Fruit fly (Drosophila melanogaster): ENCODE data around the gene CG17036.
A peak's percentile ranks its signal among the peaks of the same experiment; 100 is the strongest.

Gene CG17036

dm6 chr2L:12700381-12700963 lies at the start of gene CG17036 (continued):
- TF ChIP-seq CG11762 (GFP tag; optimal IDR thresholded peaks at IDR 0.05; ENCODE audit: insufficient read depth) (no peak), CG6792 (GFP tag; optimal IDR thresholded peaks at IDR 0.05) (peak; percentile 10), Hr4 (GFP tag; optimal IDR thresholded peaks at IDR 0.05) (no peak)

dm6 chr2L:12750060-12750459 lies 49.5 kb upstream of the CG17036 start:
- TF ChIP-seq cyc (GFP tag; optimal IDR thresholded peaks at IDR 0.05): no peak

dm6 chr2L:12721794-12722315 lies 21.3 kb upstream of the CG17036 start, which contains the start of gene Pih1D1:
Gene Pih1D1 (minus strand): TSS chr2L:12721843.
- TF ChIP-seq CG6163 (GFP tag; IDR thresholded peaks at IDR 0.05) (peak; percentile 96), CG11294 (GFP tag; IDR thresholded peaks at IDR 0.05) (peak; percentile 97), CG8319 (GFP tag; optimal IDR thresholded peaks at IDR 0.05) (peak; percentile 94), eg (GFP tag; IDR thresholded peaks at IDR 0.05) (peak; percentile 96), CG8632 (GFP tag; optimal IDR thresholded peaks at IDR 0.05) (peak; percentile 91), CG10631 (GFP tag; optimal IDR thresholded peaks at IDR 0.05) (peak; percentile 97), CG6808 (GFP tag; optimal IDR thresholded peaks at IDR 0.05) (peak; percentile 92), pdm3 (GFP tag; optimal IDR thresholded peaks at IDR 0.05) (peak; percentile 96), CG10669 (GFP tag; optimal IDR thresholded peaks at IDR 0.05) (peak; percentile 95), esn (GFP tag; optimal IDR thresholded peaks at IDR 0.05) (peak; percentile 96), Smox (GFP tag; optimal IDR thresholded peaks at IDR 0.05) (peak; percentile 94), CG15336 (GFP tag; IDR thresholded peaks at IDR 0.05) (peak; percentile 94), Blimp-1 (GFP tag; optimal IDR thresholded peaks at IDR 0.05) (peak; percentile 88), Eip75B (GFP tag; optimal IDR thresholded peaks at IDR 0.05) (peak; percentile 94), svp (GFP tag) (peak; percentile 97), fd85E (GFP tag; optimal IDR thresholded peaks at IDR 0.05) (peak; percentile 71), Hr4 (GFP tag; optimal IDR thresholded peaks at IDR 0.05) (peak; percentile 97), CG6276 (GFP tag; optimal IDR thresholded peaks at IDR 0.05) (peak; percentile 94), CG16779 (tag; optimal IDR thresholded peaks at IDR 0.05) (peak; percentile 86), achi (GFP tag; optimal IDR thresholded peaks at IDR 0.05) (peak; percentile 94), cyc (GFP tag; optimal IDR thresholded peaks at IDR 0.05) (peak; percentile 94), Lpt (GFP tag; optimal IDR thresholded peaks at IDR 0.05) (peak; percentile 93), Sox14 (GFP tag; optimal IDR thresholded peaks at IDR 0.05) (peak; percentile 95), CG9139 (GFP tag; optimal IDR thresholded peaks at IDR 0.05) (peak; percentile 78), CG8119 (GFP tag; IDR thresholded peaks at IDR 0.05) (peak; percentile 97), spab (GFP tag; optimal IDR thresholded peaks at IDR 0.05) (peak; percentile 89), Ets96B (tag; optimal IDR thresholded peaks at IDR 0.05) (peak; percentile 94), Ets21C (GFP tag; optimal IDR thresholded peaks at IDR 0.05) (peak; percentile 95), ss (GFP tag; optimal IDR thresholded peaks at IDR 0.05) (peak; percentile 75 to 93), salr (GFP tag; optimal IDR thresholded peaks at IDR 0.05) (peak; percentile 86 to 97), Eip93F (GFP tag; optimal IDR thresholded peaks at IDR 0.05) (peak; percentile 74), Hr39 (GFP tag; optimal IDR thresholded peaks at IDR 0.05) (peak; percentile 97), OdsH (GFP tag; optimal IDR thresholded peaks at IDR 0.05) (peak; percentile 97), CG3919 (GFP tag; optimal IDR thresholded peaks at IDR 0.05) (peak; percentile 96), Met (GFP tag; optimal IDR thresholded peaks at IDR 0.05) (peak; percentile 95), CG31627 (GFP tag; optimal IDR thresholded peaks at IDR 0.05) (peak; percentile 97), Eip78C (GFP tag) (peak; percentile 99), acj6 (GFP tag; optimal IDR thresholded peaks at IDR 0.05) (peak; percentile 97), topi (GFP tag; optimal IDR thresholded peaks at IDR 0.05) (peak; percentile 95), CG11902 (GFP tag; optimal IDR thresholded peaks at IDR 0.05) (peak; percentile 95), CG1621 (tag; optimal IDR thresholded peaks at IDR 0.05) (peak; percentile 80), net (GFP tag; optimal IDR thresholded peaks at IDR 0.05) (peak; percentile 89), Sox15 (GFP tag; optimal IDR thresholded peaks at IDR 0.05) (peak; percentile 96), vri (GFP tag; optimal IDR thresholded peaks at IDR 0.05) (peak; percentile 73), fd59A (GFP tag; optimal IDR thresholded peaks at IDR 0.05) (peak; percentile 92)

Data from whole organism, prepupa.